Worm (Caenorhabditis elegans): ENCODE results near the gene drd-50.

The drd-50 gene

ce11 chrIV:4080846-4081245 is 36.7 kb upstream of the drd-50 start, which contains the start of the genes C35B1.9 and C35B1.3:
Gene C35B1.9, minus strand, starts transcription at chrIV:4080946.
Gene C35B1.3, plus strand, starts transcription at chrIV:4081151.
- no peak for TF ChIP-seq bed-2 (GFP tag; IDR thresholded peaks at IDR 0.05)
- no peak for TF ChIP-seq nhr-120 (GFP tag; IDR thresholded peaks at IDR 0.05)
- no peak for TF ChIP-seq F55B11.4 (tag; optimal IDR thresholded peaks at IDR 0.05; ENCODE audit: borderline replicate concordance, insufficient read depth)
- TF ChIP-seq tlf-1 (GFP tag; optimal IDR thresholded peaks at IDR 0.05): no peak
- no peak for TF ChIP-seq madf-8 (GFP tag; conservative IDR thresholded peaks at IDR 0.05)
- TF ChIP-seq lin-40 (tag; optimal IDR thresholded peaks at IDR 0.05): no peak
- no peak for TF ChIP-seq ztf-22 (GFP tag; optimal IDR thresholded peaks at IDR 0.05)
- no peak for TF ChIP-seq cebp-1 (GFP tag; IDR thresholded peaks at IDR 0.05)
- TF ChIP-seq cebp-1 (tag; optimal IDR thresholded peaks at IDR 0.05): no peak
- no peak for TF ChIP-seq hmg-20 (GFP tag; IDR thresholded peaks at IDR 0.05)
- TF ChIP-seq dpff-1 (tag; optimal IDR thresholded peaks at IDR 0.05): no peak
- no peak for TF ChIP-seq Y53F4B.3 (GFP tag; IDR thresholded peaks at IDR 0.05)
- no peak for TF ChIP-seq ets-4 (GFP tag; optimal IDR thresholded peaks at IDR 0.05)
- no peak for TF ChIP-seq F23B12.7 (tag; optimal IDR thresholded peaks at IDR 0.05; ENCODE audit: insufficient read depth)
- no peak for TF ChIP-seq him-1 (tag; optimal IDR thresholded peaks at IDR 0.05)
- TF ChIP-seq rpc-1 (optimal IDR thresholded peaks at IDR 0.05): no peak
- TF ChIP-seq rpc-1 (tag; optimal IDR thresholded peaks at IDR 0.05): no peak
- no peak for TF ChIP-seq C17E4.6 (GFP tag; IDR thresholded peaks at IDR 0.05)
- TF ChIP-seq Y56A3A.18 (GFP tag; IDR thresholded peaks at IDR 0.05): no peak
- TF ChIP-seq Y79H2A.3 (GFP tag; conservative IDR thresholded peaks at IDR 0.05): no peak
- TF ChIP-seq ztf-28 (GFP tag; IDR thresholded peaks at IDR 0.05): no peak
- no peak for TF ChIP-seq somi-1 (GFP tag; optimal IDR thresholded peaks at IDR 0.05)

DNA sequence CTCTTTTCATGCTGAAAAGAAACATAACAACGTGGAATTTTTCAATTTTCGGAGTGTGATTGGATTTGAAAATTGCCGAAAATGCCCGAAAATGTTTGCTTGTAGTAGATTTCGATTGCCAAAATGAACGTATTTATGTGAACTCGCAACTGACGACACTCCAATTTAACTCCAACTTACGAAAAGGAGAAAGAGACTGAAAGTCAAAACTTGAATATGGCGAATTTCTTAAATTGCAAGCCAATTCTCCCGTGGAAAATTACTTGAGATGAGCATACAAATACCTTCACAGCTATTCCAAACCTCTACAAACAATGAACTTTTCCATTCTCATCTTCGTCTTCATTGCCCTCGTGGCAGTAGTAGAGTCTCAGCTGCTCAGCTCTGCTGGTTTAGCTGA is 34.9 kb upstream of the drd-50 start:
- no peak for TF ChIP-seq nhr-27 (tag; optimal IDR thresholded peaks at IDR 0.05)
- no peak for TF ChIP-seq F22D6.2 (tag; optimal IDR thresholded peaks at IDR 0.05)
- no peak for TF ChIP-seq Y53F4B.3 (GFP tag; IDR thresholded peaks at IDR 0.05)
- TF ChIP-seq F37B4.10 (GFP tag; IDR thresholded peaks at IDR 0.05): no peak
- no peak for TF ChIP-seq F10E7.11 (tag; optimal IDR thresholded peaks at IDR 0.05)
- no peak for TF ChIP-seq rcor-1 (GFP tag; IDR thresholded peaks at IDR 0.05)
- TF ChIP-seq lin-35 (GFP tag; optimal IDR thresholded peaks at IDR 0.05): no peak
- TF ChIP-seq ztf-6 (GFP tag; IDR thresholded peaks at IDR 0.05): no peak
- TF ChIP-seq B0336.3 (GFP tag; IDR thresholded peaks at IDR 0.05): no peak
- TF ChIP-seq bed-2 (GFP tag; IDR thresholded peaks at IDR 0.05): no peak
- no peak for TF ChIP-seq Y67H2A.10 (GFP tag; conservative IDR thresholded peaks at IDR 0.05)
- no peak for TF ChIP-seq nhr-120 (GFP tag; IDR thresholded peaks at IDR 0.05)

- peak; percentile 82 for TF ChIP-seq B0336.3 (GFP tag; IDR thresholded peaks at IDR 0.05)
- no peak for TF ChIP-seq sptf-2 (GFP tag; optimal IDR thresholded peaks at IDR 0.05)
- no peak for TF ChIP-seq lin-26 (GFP tag; IDR thresholded peaks at IDR 0.05)
- peak; percentile 33 for TF ChIP-seq snpc-3.4 (tag; optimal IDR thresholded peaks at IDR 0.05)
- TF ChIP-seq T07F8.4 (tag; optimal IDR thresholded peaks at IDR 0.05): no peak
- TF ChIP-seq Y53G8AR.9 (GFP tag; conservative IDR thresholded peaks at IDR 0.05): 0 out of 2 replicates have a peak, but pooled peaks have one; percentile 36
These were observed 34.4 kb upstream of the drd-50 start for ce11 chrIV:4083094-4083493.

ce11 chrIV:4084109-4084508 is 33.4 kb upstream of the drd-50 start, which contains the start of gene C35B1.5:
Gene C35B1.5, minus strand, starts transcription at chrIV:4084209.
- TF ChIP-seq hmg-20 (GFP tag; IDR thresholded peaks at IDR 0.05): no peak
- TF ChIP-seq sdz-38 (tag; optimal IDR thresholded peaks at IDR 0.05): no peak
- TF ChIP-seq unc-62 (GFP tag; optimal IDR thresholded peaks at IDR 0.05): no peak
- TF ChIP-seq lir-1 (GFP tag; conservative IDR thresholded peaks at IDR 0.05): no peak
- no peak for TF ChIP-seq madf-6 (GFP tag; IDR thresholded peaks at IDR 0.05)
- no peak for TF ChIP-seq attf-3 (GFP tag; conservative IDR thresholded peaks at IDR 0.05)
- TF ChIP-seq let-526 (GFP tag; IDR thresholded peaks at IDR 0.05): no peak
- TF ChIP-seq chd-7 (tag; optimal IDR thresholded peaks at IDR 0.05): no peak
- TF ChIP-seq F39B2.1 (GFP tag; IDR thresholded peaks at IDR 0.05): no peak
- TF ChIP-seq hlh-12 (tag; optimal IDR thresholded peaks at IDR 0.05): no peak
- no peak for TF ChIP-seq Y56A3A.18 (GFP tag; IDR thresholded peaks at IDR 0.05)
- no peak for TF ChIP-seq ztf-18 (tag; optimal IDR thresholded peaks at IDR 0.05)
- TF ChIP-seq B0035.1 (tag; optimal IDR thresholded peaks at IDR 0.05): no peak
